Fruit fly (Drosophila melanogaster) ovary, adult (tissue): ENCODE data around the gene pb.

Experiments used
- CG17801 ChIP-seq: fragments of 200-800 bp; optimal IDR thresholded peaks from 2 replicates; lab custom pipeline; 2019; ENCODE audit warnings: missing biosample characterization, mild to moderate bottlenecking, missing genetic modification characterization, moderate library complexity; ENCODE audit not compliant: partially characterized antibody

Gene pb

dm6 chr3R:6664371-6665116 is 77.3 kb downstream of the pb start:
- TF ChIP-seq CG17801 (GFP tag; lab: Kevin White, UChicago) = no peak

- TF ChIP-seq CG17801 (GFP tag; lab: Kevin White, UChicago) = no peak
Measured at dm6 chr3R:6663289-6663666, 78.6 kb downstream of the pb start.

- TF ChIP-seq CG17801 (GFP tag; lab: Kevin White, UChicago) = no peak
Measured at dm6 chr3R:6662613-6663288, 79.1 kb downstream of the pb start.

- TF ChIP-seq CG17801 (GFP tag; lab: Kevin White, UChicago) = no peak
Measured at dm6 chr3R:6659941-6660340, 81.9 kb downstream of the pb start, which contains the start of gene agt. agt (minus strand) TSS chr3R:6660100.
